Fruit fly (Drosophila melanogaster): ENCODE measurements around the gene CG33641.

The CG33641 gene

DNA sequence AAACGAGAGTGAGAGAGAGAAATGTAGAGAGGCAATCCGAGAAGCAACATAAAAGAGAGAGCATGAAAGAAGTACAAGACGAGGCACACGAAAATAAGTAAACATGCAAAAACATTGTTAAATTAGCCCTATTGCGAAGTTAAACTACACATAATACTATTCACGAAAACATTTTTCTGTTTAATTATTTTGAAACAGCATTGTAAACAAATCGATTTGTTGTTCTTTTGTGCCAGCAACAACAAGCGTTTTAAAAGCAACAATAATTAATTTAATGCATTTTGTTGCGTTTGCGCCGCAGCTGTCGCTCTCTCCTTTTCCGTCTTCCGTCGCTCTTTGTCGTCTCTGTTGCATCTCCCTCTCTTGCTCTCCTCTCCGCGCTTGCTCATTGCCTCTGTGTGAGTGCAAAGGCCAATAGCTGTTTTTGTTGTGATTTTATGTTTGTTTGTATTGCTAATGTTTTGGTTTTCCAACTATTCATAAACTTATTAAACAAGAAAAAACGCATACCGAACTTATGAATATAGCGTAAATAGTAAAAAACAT, 21.7 kb downstream of the CG33641 start:
- no peak for TF ChIP-seq CG14711 (tag; optimal IDR thresholded peaks at IDR 0.05)
- TF ChIP-seq ovo (GFP tag; optimal IDR thresholded peaks at IDR 0.05) = no peak
- TF ChIP-seq CG11617 (GFP tag; optimal IDR thresholded peaks at IDR 0.05) = no peak
- TF ChIP-seq CG7045 (GFP tag; optimal IDR thresholded peaks at IDR 0.05) = no peak
- no peak for TF ChIP-seq CG12768 (GFP tag; optimal IDR thresholded peaks at IDR 0.05)

DNA sequence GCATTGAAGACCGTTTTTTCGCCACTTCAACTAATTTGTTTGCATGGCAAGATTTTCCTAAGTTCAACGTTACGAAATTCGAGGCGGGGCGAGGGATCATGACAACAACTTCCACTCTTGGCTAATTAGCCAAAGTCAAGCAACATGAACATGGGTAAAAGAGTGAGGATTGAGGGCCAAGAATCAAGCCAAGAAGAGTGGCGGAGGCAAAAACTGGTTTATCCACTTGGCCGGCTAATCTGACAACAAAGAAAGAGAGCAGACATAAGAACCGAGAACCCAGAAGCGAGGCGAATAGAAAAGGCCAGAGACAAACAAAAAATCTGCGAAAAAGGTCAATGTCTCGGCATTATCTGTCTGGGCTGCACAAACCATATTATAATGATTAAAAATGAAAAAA, 23.8 kb downstream of the CG33641 start:
- TF ChIP-seq CG11617 (GFP tag; optimal IDR thresholded peaks at IDR 0.05) (no peak), toe (GFP tag; optimal IDR thresholded peaks at IDR 0.05) (no peak), CG5204 (GFP tag; optimal IDR thresholded peaks at IDR 0.05) (no peak), CG7101 (tag; optimal IDR thresholded peaks at IDR 0.05) (no peak), Crg-1 (GFP tag; optimal IDR thresholded peaks at IDR 0.05) (no peak), kay (GFP tag; ENCODE audit: borderline replicate concordance) (no peak), CG12768 (GFP tag; optimal IDR thresholded peaks at IDR 0.05) (no peak), Mnt (GFP tag; optimal IDR thresholded peaks at IDR 0.05) (no peak), CG7045 (GFP tag; optimal IDR thresholded peaks at IDR 0.05) (no peak), CG14711 (tag; optimal IDR thresholded peaks at IDR 0.05) (no peak), CG33017 (tag; optimal IDR thresholded peaks at IDR 0.05) (no peak), ovo (GFP tag; optimal IDR thresholded peaks at IDR 0.05) (no peak), tj (GFP tag; optimal IDR thresholded peaks at IDR 0.05) (no peak), bab1 (GFP tag; optimal IDR thresholded peaks at IDR 0.05) (no peak), cic (GFP tag; optimal IDR thresholded peaks at IDR 0.05) (no peak)

DNA sequence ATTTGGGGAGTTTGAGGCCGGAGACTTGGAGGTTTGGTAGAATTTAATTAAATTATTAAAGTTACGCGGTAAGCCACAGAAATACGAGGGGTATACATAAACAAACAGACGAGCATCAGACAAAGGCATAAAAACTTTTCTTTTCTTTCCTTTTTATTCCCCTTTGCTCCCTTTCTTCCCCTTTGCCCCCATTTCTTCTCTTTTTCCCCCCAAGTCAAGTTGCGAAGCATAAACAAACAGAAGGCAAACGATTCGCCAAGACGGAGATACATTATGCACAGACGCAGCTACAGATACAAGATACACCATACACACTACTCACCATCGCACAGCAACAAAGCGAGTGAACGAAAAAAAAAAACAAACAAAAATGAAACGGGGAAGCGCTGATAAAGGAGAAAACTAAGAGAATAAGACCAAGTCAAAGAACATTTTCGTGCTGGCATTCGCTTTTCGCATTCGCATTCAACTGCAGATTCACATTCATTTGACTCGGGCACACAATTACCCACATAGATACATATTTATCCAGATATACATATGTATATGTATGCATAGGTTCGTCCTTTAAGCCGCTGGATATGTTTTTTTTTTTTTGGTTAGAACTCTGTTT, 25.8 kb downstream of the CG33641 start:
- no peak for TF ChIP-seq CG5204 (GFP tag; optimal IDR thresholded peaks at IDR 0.05)
- no peak for TF ChIP-seq kay (GFP tag; ENCODE audit: borderline replicate concordance)
- no peak for TF ChIP-seq CG7101 (tag; optimal IDR thresholded peaks at IDR 0.05)
- no peak for TF ChIP-seq ovo (GFP tag; optimal IDR thresholded peaks at IDR 0.05)
- no peak for TF ChIP-seq CG33017 (tag; optimal IDR thresholded peaks at IDR 0.05)
- TF ChIP-seq bab1 (GFP tag; optimal IDR thresholded peaks at IDR 0.05) = no peak

DNA sequence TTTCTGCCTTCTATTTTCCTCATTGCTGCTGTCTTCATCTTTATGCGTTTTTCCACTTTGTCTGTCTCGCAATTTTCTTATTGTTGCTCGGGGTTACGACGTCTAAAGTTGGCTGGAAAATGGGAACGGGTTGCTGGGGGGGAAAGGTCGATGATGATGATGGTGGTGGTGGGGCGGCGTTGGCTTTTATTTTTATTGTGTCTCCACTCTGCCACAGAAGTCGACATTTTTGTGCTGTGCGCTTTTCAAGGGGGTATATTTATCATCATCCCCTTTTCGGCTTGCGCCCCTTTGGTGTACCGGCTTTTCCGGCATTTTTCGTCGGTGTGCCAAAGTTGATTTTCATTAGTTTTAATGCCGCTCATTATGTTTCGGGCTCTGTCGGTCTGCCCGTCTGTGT, 26.6 kb downstream of the CG33641 start:
- TF ChIP-seq Crg-1 (GFP tag; optimal IDR thresholded peaks at IDR 0.05) (no peak), kay (GFP tag; ENCODE audit: borderline replicate concordance) (no peak), CG7045 (GFP tag; optimal IDR thresholded peaks at IDR 0.05) (no peak), toe (GFP tag; optimal IDR thresholded peaks at IDR 0.05) (no peak), pad (GFP tag; optimal IDR thresholded peaks at IDR 0.05) (no peak), CG1620 (GFP tag; optimal IDR thresholded peaks at IDR 0.05) (no peak), tj (GFP tag; optimal IDR thresholded peaks at IDR 0.05) (no peak), CG33017 (tag; optimal IDR thresholded peaks at IDR 0.05) (no peak), bab1 (GFP tag; optimal IDR thresholded peaks at IDR 0.05) (no peak), Hr96 (GFP tag; optimal IDR thresholded peaks at IDR 0.05) (no peak), CG5204 (GFP tag; optimal IDR thresholded peaks at IDR 0.05) (no peak), cic (GFP tag; optimal IDR thresholded peaks at IDR 0.05) (no peak), ovo (GFP tag; optimal IDR thresholded peaks at IDR 0.05) (no peak), CG11617 (GFP tag; optimal IDR thresholded peaks at IDR 0.05) (no peak)

DNA sequence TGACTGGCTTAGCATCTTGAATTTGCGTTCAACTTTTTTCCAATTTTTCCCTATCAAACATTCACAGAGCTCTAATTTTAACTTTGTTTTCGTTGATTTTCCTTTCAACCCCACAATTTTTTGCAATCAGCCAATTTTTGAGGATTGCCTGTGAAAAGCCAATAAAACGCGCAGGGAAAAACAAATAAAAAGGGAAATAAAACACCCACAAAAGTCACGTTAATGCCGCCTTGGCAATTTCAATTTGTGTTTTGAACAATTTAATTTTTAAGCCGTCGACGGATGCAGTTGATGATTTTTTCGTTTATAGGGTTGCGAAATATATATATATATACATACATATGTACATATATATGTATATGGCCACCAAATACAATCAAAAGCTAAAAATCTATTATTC, 40.1 kb downstream of the CG33641 start:
- peak; percentile 61 for TF ChIP-seq tj (GFP tag; optimal IDR thresholded peaks at IDR 0.05)
- TF ChIP-seq CG33017 (tag; optimal IDR thresholded peaks at IDR 0.05) = no peak
- TF ChIP-seq kay (GFP tag; ENCODE audit: borderline replicate concordance) = peak; percentile 55

DNA sequence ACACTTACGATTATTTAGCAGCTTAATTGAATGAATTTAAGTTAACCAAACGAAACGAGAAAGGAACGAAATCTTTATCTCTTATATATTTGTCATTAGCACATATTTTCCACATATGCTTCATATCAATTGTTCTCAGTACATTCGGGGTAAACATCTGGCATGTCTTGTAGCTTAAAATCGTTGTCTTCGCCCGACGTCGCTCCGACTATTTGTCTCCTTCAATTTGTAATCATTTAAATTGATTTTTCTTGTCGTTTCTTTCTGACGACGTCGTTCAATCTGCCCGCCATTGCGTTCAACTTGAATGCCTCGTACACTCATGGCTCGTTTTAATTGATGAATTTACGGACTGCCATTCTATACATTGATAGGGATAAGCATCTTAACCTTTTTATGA, 41.2 kb downstream of the CG33641 start:
- no peak for TF ChIP-seq CG5204 (GFP tag; optimal IDR thresholded peaks at IDR 0.05)

DNA sequence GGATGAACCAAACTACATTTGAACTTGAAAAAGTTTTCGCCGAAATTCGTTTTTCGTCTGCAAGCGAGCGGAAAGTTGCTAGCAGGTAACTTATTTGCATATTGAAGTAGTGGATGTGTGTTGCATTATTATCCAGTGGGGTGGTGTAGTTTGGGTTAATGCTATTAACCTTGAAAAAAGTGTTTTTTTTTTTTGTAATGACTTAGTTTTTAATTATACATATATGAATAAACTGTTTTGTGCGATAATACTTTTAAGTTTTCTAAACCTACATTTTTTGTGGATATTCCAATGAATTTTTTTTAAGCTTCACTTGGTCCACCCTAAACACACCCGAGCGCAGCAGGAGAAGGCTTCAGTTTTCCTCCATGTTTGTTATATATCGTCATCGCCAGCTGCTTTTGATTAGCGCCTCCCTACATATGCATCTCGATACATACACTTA, 42.2 kb downstream of the CG33641 start:
- TF ChIP-seq CG7101 (tag; optimal IDR thresholded peaks at IDR 0.05) = peak; percentile 60
- no peak for TF ChIP-seq cic (GFP tag; optimal IDR thresholded peaks at IDR 0.05)
- peak; percentile 43 for TF ChIP-seq Hr96 (GFP tag; optimal IDR thresholded peaks at IDR 0.05)
- no peak for TF ChIP-seq Mnt (GFP tag; optimal IDR thresholded peaks at IDR 0.05)
- TF ChIP-seq CG33017 (tag; optimal IDR thresholded peaks at IDR 0.05) = no peak
- peak; percentile 33 for TF ChIP-seq CG7045 (GFP tag; optimal IDR thresholded peaks at IDR 0.05)
- peak; percentile 53 for TF ChIP-seq CG11617 (GFP tag; optimal IDR thresholded peaks at IDR 0.05)
- peak; percentile 34 for TF ChIP-seq CG14711 (tag; optimal IDR thresholded peaks at IDR 0.05)
- TF ChIP-seq CG12768 (GFP tag; optimal IDR thresholded peaks at IDR 0.05) = peak; percentile 24
- TF ChIP-seq CG5204 (GFP tag; optimal IDR thresholded peaks at IDR 0.05) = peak; percentile 46
- TF ChIP-seq CG1620 (GFP tag; optimal IDR thresholded peaks at IDR 0.05) = peak; percentile 27
- TF ChIP-seq bab1 (GFP tag; optimal IDR thresholded peaks at IDR 0.05) = peak; percentile 83

All from whole organism, adult.